Fruit fly (Drosophila melanogaster) whole organism, prepupa: ENCODE measurements around the gene CG6652.

Experiments used
- Blimp-1 ChIP-seq: fragments of 200-800 bp; sonication (Bioruptor generic); optimal IDR thresholded peaks from 3 replicates; lab custom pipeline; 2017; ENCODE audit warnings: missing biosample characterization, missing genetic modification characterization, mild to moderate bottlenecking, moderate library complexity, missing genetic modification reagents
- CG10669 ChIP-seq: fragments of 200-800 bp; sonication (Bioruptor generic); optimal IDR thresholded peaks from 3 replicates; lab custom pipeline; 2018; ENCODE audit warnings: missing biosample characterization, mild to moderate bottlenecking, missing genetic modification characterization, moderate library complexity
- CG11294 ChIP-seq: fragments of 200-800 bp; sonication (Bioruptor generic); IDR thresholded peaks from 2 replicates; pipeline ENCODE4 v1.3.6; 2022; ENCODE audit warnings: missing biosample characterization, missing genetic modification characterization
- CG11762 ChIP-seq: fragments of 200-800 bp; sonication (Bioruptor generic); optimal IDR thresholded peaks from 3 replicates; lab custom pipeline; 2016; ENCODE audit warnings: missing biosample characterization, missing genetic modification characterization; ENCODE audit not compliant: insufficient read depth
- CG1621 ChIP-seq: fragments of 200-800 bp; sonication (Bioruptor generic); optimal IDR thresholded peaks from 3 replicates; lab custom pipeline; 2018; ENCODE audit warnings: missing biosample characterization, mild to moderate bottlenecking, missing genetic modification characterization
- CG16779 ChIP-seq: fragments of 200-800 bp; sonication (Bioruptor generic); optimal IDR thresholded peaks from 3 replicates; lab custom pipeline; 2017; ENCODE audit warnings: missing biosample characterization, mild to moderate bottlenecking, missing genetic modification characterization
- CG32006 ChIP-seq: fragments of 200-800 bp; sonication (Bioruptor generic); optimal IDR thresholded peaks from 3 replicates; lab custom pipeline; 2017; ENCODE audit warnings: missing biosample characterization, mild to moderate bottlenecking, missing genetic modification characterization
- CG34406 ChIP-seq: fragments of 200-800 bp; sonication (Bioruptor generic); optimal IDR thresholded peaks from 3 replicates; lab custom pipeline; 2016; ENCODE audit warnings: missing biosample characterization, missing genetic modification characterization
- CG4318 ChIP-seq: fragments of 200-800 bp; sonication (Bioruptor generic); optimal IDR thresholded peaks from 3 replicates; lab custom pipeline; 2017; ENCODE audit warnings: missing biosample characterization, mild to moderate bottlenecking, missing genetic modification characterization
- CG6163 ChIP-seq: fragments of 200-800 bp; sonication (Bioruptor generic); IDR thresholded peaks from 3 replicates; pipeline ENCODE4 v1.3.6; 2022; ENCODE audit warnings: missing biosample characterization, missing genetic modification characterization
- CG6276 ChIP-seq: fragments of 200-800 bp; sonication (Bioruptor generic); optimal IDR thresholded peaks from 2 replicates; lab custom pipeline; 2017; ENCODE audit warnings: missing biosample characterization, mild to moderate bottlenecking, missing genetic modification characterization
- CG6792 ChIP-seq: fragments of 200-800 bp; sonication (Bioruptor generic); optimal IDR thresholded peaks from 3 replicates; lab custom pipeline; 2016; ENCODE audit warnings: missing biosample characterization, missing genetic modification characterization
- CG6808 ChIP-seq: fragments of 200-800 bp; sonication (Bioruptor generic); optimal IDR thresholded peaks from 3 replicates; lab custom pipeline; 2017; ENCODE audit warnings: missing biosample characterization, missing genetic modification characterization, mild to moderate bottlenecking, moderate library complexity, missing genetic modification reagents
- CG7368 ChIP-seq: fragments of 200-800 bp; sonication (Bioruptor generic); optimal IDR thresholded peaks from 3 replicates; lab custom pipeline; 2016; ENCODE audit warnings: missing biosample characterization, missing genetic modification characterization
- CG8119 ChIP-seq: fragments of 200-800 bp; sonication (Bioruptor generic); IDR thresholded peaks from 3 replicates; pipeline ENCODE4 v1.3.6; 2022; ENCODE audit warnings: missing biosample characterization, missing genetic modification characterization
- CG8319 ChIP-seq: fragments of 200-800 bp; sonication (Bioruptor generic); optimal IDR thresholded peaks from 3 replicates; lab custom pipeline; 2016; ENCODE audit warnings: missing biosample characterization, missing genetic modification characterization
- CG8632 ChIP-seq: fragments of 200-800 bp; sonication (Bioruptor generic); optimal IDR thresholded peaks from 3 replicates; lab custom pipeline; 2016; ENCODE audit warnings: missing biosample characterization, missing genetic modification characterization
- CG9139 ChIP-seq: fragments of 200-800 bp; sonication (Bioruptor generic); optimal IDR thresholded peaks from 3 replicates; lab custom pipeline; 2017; ENCODE audit warnings: missing biosample characterization, mild to moderate bottlenecking, missing genetic modification characterization
- Eip75B ChIP-seq: fragments of 200-800 bp; sonication (Bioruptor generic); optimal IDR thresholded peaks from 3 replicates; lab custom pipeline; 2016; ENCODE audit warnings: missing biosample characterization, missing genetic modification characterization
- Eip78C ChIP-seq: fragments of 200-800 bp; sonication (Bioruptor generic); peaks from one replicate; lab custom pipeline; 2016; ENCODE audit warnings: missing biosample characterization, missing genetic modification characterization
- Ets21C ChIP-seq: fragments of 200-800 bp; sonication (Bioruptor generic); optimal IDR thresholded peaks from 3 replicates; lab custom pipeline; 2016; ENCODE audit warnings: missing biosample characterization, missing genetic modification characterization
- Ets96B ChIP-seq: fragments of 200-800 bp; optimal IDR thresholded peaks from 2 replicates; lab custom pipeline; 2019; ENCODE audit warnings: missing biosample characterization, mild to moderate bottlenecking, missing genetic modification characterization, moderate library complexity
- Gug ChIP-seq: fragments of 200-800 bp; sonication (Bioruptor generic); IDR thresholded peaks from 2 replicates; pipeline ENCODE4 v1.3.6; 2022; ENCODE audit warnings: missing biosample characterization, missing genetic modification characterization
- Hr38 ChIP-seq: sonication (Bioruptor generic); optimal IDR thresholded peaks from 2 replicates; lab custom pipeline; 2016; ENCODE audit warnings: missing biosample characterization, missing genetic modification characterization
- Hr4 ChIP-seq: fragments of 200-800 bp; sonication (Bioruptor generic); optimal IDR thresholded peaks from 3 replicates; lab custom pipeline; 2016; ENCODE audit warnings: missing biosample characterization, missing genetic modification characterization
- Lpt ChIP-seq: fragments of 200-800 bp; sonication (Bioruptor generic); optimal IDR thresholded peaks from 3 replicates; lab custom pipeline; 2016; ENCODE audit warnings: missing biosample characterization, missing genetic modification characterization
- Smox ChIP-seq: fragments of 200-800 bp; sonication (Bioruptor generic); optimal IDR thresholded peaks from 3 replicates; lab custom pipeline; 2016; ENCODE audit warnings: missing biosample characterization, missing genetic modification characterization
- Sox14 ChIP-seq: fragments of 200-800 bp; sonication (Bioruptor generic); optimal IDR thresholded peaks from 3 replicates; lab custom pipeline; 2016; ENCODE audit warnings: missing biosample characterization, missing genetic modification characterization
- Sox15 ChIP-seq: fragments of 200-800 bp; sonication (Bioruptor generic); optimal IDR thresholded peaks from 3 replicates; lab custom pipeline; 2016; ENCODE audit warnings: missing biosample characterization, missing genetic modification characterization
- achi ChIP-seq: fragments of 200-800 bp; sonication (Bioruptor generic); optimal IDR thresholded peaks from 3 replicates; lab custom pipeline; 2016; ENCODE audit warnings: missing biosample characterization, missing genetic modification characterization
- acj6 ChIP-seq: fragments of 200-800 bp; sonication (Bioruptor generic); optimal IDR thresholded peaks from 3 replicates; lab custom pipeline; 2016; ENCODE audit warnings: missing biosample characterization, missing genetic modification characterization
- cyc ChIP-seq: fragments of 200-800 bp; sonication (Bioruptor generic); optimal IDR thresholded peaks from 3 replicates; lab custom pipeline; 2016; ENCODE audit warnings: missing biosample characterization, missing genetic modification characterization
- dac ChIP-seq: fragments of 200-800 bp; sonication (Bioruptor generic); optimal IDR thresholded peaks from 2 replicates; lab custom pipeline; 2017; ENCODE audit warnings: missing biosample characterization, mild to moderate bottlenecking, missing genetic modification characterization
- dsx ChIP-seq: fragments of 200-800 bp; optimal IDR thresholded peaks from 3 replicates; lab custom pipeline; 2019; ENCODE audit warnings: missing biosample characterization, mild to moderate bottlenecking, missing genetic modification characterization, moderate library complexity; ENCODE audit not compliant: poor library complexity, severe bottlenecking
- eg ChIP-seq: fragments of 200-800 bp; sonication (Bioruptor generic); IDR thresholded peaks from 3 replicates; pipeline ENCODE4 v1.3.6; 2022; ENCODE audit warnings: missing biosample characterization, missing genetic modification characterization
- esn ChIP-seq: fragments of 200-800 bp; sonication (Bioruptor generic); optimal IDR thresholded peaks from 2 replicates; lab custom pipeline; 2016; ENCODE audit warnings: missing biosample characterization, mild to moderate bottlenecking, missing genetic modification characterization, moderate library complexity
- fd85E ChIP-seq: fragments of 200-800 bp; sonication (Bioruptor generic); optimal IDR thresholded peaks from 3 replicates; lab custom pipeline; 2016; ENCODE audit warnings: missing biosample characterization, missing genetic modification characterization
- lz ChIP-seq: fragments of 200-800 bp; sonication (Bioruptor generic); optimal IDR thresholded peaks from 3 replicates; lab custom pipeline; 2016; ENCODE audit warnings: missing biosample characterization, missing genetic modification characterization
- net ChIP-seq: fragments of 200-800 bp; sonication (Bioruptor generic); optimal IDR thresholded peaks from 3 replicates; lab custom pipeline; 2016; ENCODE audit warnings: missing biosample characterization, missing genetic modification characterization
- pdm3 ChIP-seq: fragments of 200-800 bp; sonication (Bioruptor generic); optimal IDR thresholded peaks from 3 replicates; lab custom pipeline; 2016; ENCODE audit warnings: missing biosample characterization, missing genetic modification characterization
- salr ChIP-seq, 2 experiments: fragments of 200-800 bp; sonication (Bioruptor generic); optimal IDR thresholded peaks; 3 replicates each; lab custom pipeline; 2016 to 2018; ENCODE audit warnings: missing biosample characterization in 2 of 2, missing genetic modification characterization in 2 of 2, mild to moderate bottlenecking in 1 of 2
- spab ChIP-seq: fragments of 200-800 bp; sonication (Bioruptor generic); optimal IDR thresholded peaks from 2 replicates; lab custom pipeline; 2017; ENCODE audit warnings: missing biosample characterization, mild to moderate bottlenecking, missing genetic modification characterization, missing genetic modification reagents
- ss ChIP-seq, 2 experiments: fragments of 200-800 bp; sonication (Bioruptor generic); optimal IDR thresholded peaks; 2 replicates in 1 of 2; 3 replicates in 1 of 2; lab custom pipeline; 2017 to 2018; ENCODE audit warnings: mild to moderate bottlenecking in 2 of 2, missing biosample characterization in 2 of 2, missing genetic modification characterization in 2 of 2, moderate library complexity in 1 of 2
- vri ChIP-seq: fragments of 200-800 bp; sonication (Bioruptor generic); optimal IDR thresholded peaks from 3 replicates; lab custom pipeline; 2016; ENCODE audit warnings: missing biosample characterization, mild to moderate bottlenecking, missing genetic modification characterization

The CG6652 gene

dm6 chr3L:16975638-16976528 is 46.8 kb downstream of the CG6652 start (continued):
- peak; percentile 77 for TF ChIP-seq lz (GFP tag; lab: Kevin White, UChicago)
- peak; percentile 77 for TF ChIP-seq CG10669 (GFP tag; lab: Kevin White, UChicago)
- TF ChIP-seq Hr38 = no peak
- peak; percentile 62 for TF ChIP-seq Ets96B (tag; lab: Kevin White, UChicago)
- TF ChIP-seq net (GFP tag; lab: Kevin White, UChicago) = peak; percentile 75
- TF ChIP-seq pdm3 (GFP tag; lab: Kevin White, UChicago) = peak; percentile 71
- TF ChIP-seq Blimp-1 (GFP tag; lab: Kevin White, UChicago) = peak; percentile 47
- TF ChIP-seq Ets21C (GFP tag; lab: Kevin White, UChicago) = peak; percentile 66
- no peak for TF ChIP-seq fd85E
- TF ChIP-seq cyc (GFP tag; lab: Kevin White, UChicago) = peak; percentile 66
- TF ChIP-seq CG4318 (GFP tag; lab: Kevin White, UChicago) = peak; percentile 73
- peak; percentile 30 for TF ChIP-seq CG1621
- TF ChIP-seq esn (GFP tag; lab: Kevin White, UChicago) = peak; percentile 87
- peak; percentile 47 for TF ChIP-seq CG11762 (GFP tag; lab: Kevin White, UChicago)
- TF ChIP-seq Eip75B (GFP tag; lab: Kevin White, UChicago) = peak; percentile 85
- no peak for TF ChIP-seq CG16779
- TF ChIP-seq CG9139 (GFP tag; lab: Kevin White, UChicago) = no peak
- TF ChIP-seq ss (GFP tag; optimal IDR thresholded peaks at IDR 0.05; lab: Kevin White, UChicago) = peak; percentile 46 to 59
- TF ChIP-seq CG6808 (GFP tag; lab: Kevin White, UChicago) = peak; percentile 86
- peak; percentile 46 for TF ChIP-seq CG7368 (GFP tag; lab: Kevin White, UChicago)
- peak; percentile 71 for TF ChIP-seq acj6 (GFP tag; lab: Kevin White, UChicago)
- peak; percentile 78 for TF ChIP-seq Sox14 (GFP tag; lab: Kevin White, UChicago)
- peak; percentile 32 for TF ChIP-seq Lpt (GFP tag; lab: Kevin White, UChicago)
- TF ChIP-seq CG8319 (GFP tag; lab: Kevin White, UChicago) = no peak
- TF ChIP-seq achi (GFP tag; lab: Kevin White, UChicago) = peak; percentile 69

- TF ChIP-seq CG16779 (peak; percentile 15), net (GFP tag; lab: Kevin White, UChicago) (peak; percentile 9), salr (GFP tag; optimal IDR thresholded peaks at IDR 0.05; lab: Kevin White, UChicago) (peak in 1 of 2 experiments; percentile 42), eg (GFP tag; lab: Robert Waterston, UW) (peak; percentile 47; the same call in 2 of the 3 replicates), CG11294 (GFP tag; lab: Robert Waterston, UW) (peak; percentile 8; the same call in 1 of the 2 replicates), Smox (peak; percentile 61), CG4318 (GFP tag; lab: Kevin White, UChicago) (peak; percentile 39), cyc (GFP tag; lab: Kevin White, UChicago) (peak; percentile 45), Sox15 (GFP tag; lab: Kevin White, UChicago) (no peak), spab (GFP tag; lab: Kevin White, UChicago) (peak; percentile 32), CG7368 (GFP tag; lab: Kevin White, UChicago) (peak; percentile 59), dsx (peak; percentile 16), dac (GFP tag; lab: Kevin White, UChicago) (no peak), CG34406 (GFP tag; lab: Kevin White, UChicago) (peak; percentile 52), vri (GFP tag; lab: Kevin White, UChicago) (no peak), Gug (GFP tag; lab: Robert Waterston, UW) (no peak), CG10669 (GFP tag; lab: Kevin White, UChicago) (peak; percentile 34), Hr38 (no peak), CG32006 (GFP tag; lab: Kevin White, UChicago) (peak; percentile 51), CG8119 (GFP tag; lab: Robert Waterston, UW) (peak; percentile 46; the same call in 2 of the 3 replicates), Ets21C (GFP tag; lab: Kevin White, UChicago) (no peak), CG6808 (GFP tag; lab: Kevin White, UChicago) (peak; percentile 24), esn (GFP tag; lab: Kevin White, UChicago) (peak; percentile 69), Eip78C (peak; percentile 82), CG8632 (GFP tag; lab: Kevin White, UChicago) (no peak), acj6 (GFP tag; lab: Kevin White, UChicago) (peak; percentile 35), CG6792 (GFP tag; lab: Kevin White, UChicago) (peak; percentile 52), lz (GFP tag; lab: Kevin White, UChicago) (peak; percentile 63), ss (GFP tag; optimal IDR thresholded peaks at IDR 0.05; lab: Kevin White, UChicago) (peak in 1 of 2 experiments; percentile 49), CG6163 (GFP tag; lab: Robert Waterston, UW) (no peak), fd85E (no peak), Hr4 (GFP tag; lab: Kevin White, UChicago) (peak; percentile 43), CG6276 (GFP tag; lab: Kevin White, UChicago) (peak; percentile 59)
Measured at dm6 chr3L:16974645-16975151, 48.0 kb downstream of the CG6652 start.
